Fruit fly (Drosophila melanogaster) ovary, adult (tissue): Measurements from ENCODE around the gene CG14664.

Experiments used
- CG17801 ChIP-seq: fragments of 200-800 bp; optimal IDR thresholded peaks from 2 replicates; lab custom pipeline; 2019; ENCODE audit warnings: missing biosample characterization, mild to moderate bottlenecking, missing genetic modification characterization, moderate library complexity; ENCODE audit not compliant: partially characterized antibody

The CG14664 gene

DNA sequence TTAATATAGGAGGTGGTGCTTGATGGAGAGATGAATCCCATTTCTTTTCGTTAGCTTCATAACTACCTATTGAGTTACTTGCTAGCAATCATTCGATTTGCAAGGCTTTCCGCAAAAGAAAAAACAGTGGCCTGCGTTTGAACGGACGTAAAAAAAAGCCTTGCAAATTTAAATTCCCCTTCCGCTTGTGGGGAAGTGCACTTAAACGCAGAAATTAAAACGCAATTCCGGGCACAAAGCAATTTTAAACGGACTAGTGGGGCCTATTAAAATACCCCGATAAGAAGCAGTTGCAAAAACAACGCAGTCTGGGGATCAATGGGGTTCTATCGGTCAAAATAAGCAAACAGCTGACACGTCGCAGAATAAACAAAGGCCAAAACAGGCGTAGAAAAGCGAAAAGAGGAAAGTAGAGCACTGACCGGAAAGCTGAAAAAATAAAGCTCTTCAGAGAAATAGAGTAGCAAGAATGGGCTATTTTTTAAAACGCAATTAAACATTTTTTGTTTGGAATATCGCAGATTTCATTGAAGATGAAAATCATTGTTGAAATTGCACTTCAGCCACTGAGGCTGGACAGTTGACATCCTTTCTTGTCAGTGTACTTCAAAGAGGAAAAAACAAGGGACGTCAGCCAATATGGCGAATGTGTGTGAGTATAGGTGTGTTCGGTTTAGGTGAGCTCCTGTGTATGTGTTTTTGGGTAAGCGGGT lies 26.7 kb downstream of the CG14664 start:
- peak; percentile 50 for TF ChIP-seq CG17801 (GFP tag; lab: Kevin White, UChicago)

DNA sequence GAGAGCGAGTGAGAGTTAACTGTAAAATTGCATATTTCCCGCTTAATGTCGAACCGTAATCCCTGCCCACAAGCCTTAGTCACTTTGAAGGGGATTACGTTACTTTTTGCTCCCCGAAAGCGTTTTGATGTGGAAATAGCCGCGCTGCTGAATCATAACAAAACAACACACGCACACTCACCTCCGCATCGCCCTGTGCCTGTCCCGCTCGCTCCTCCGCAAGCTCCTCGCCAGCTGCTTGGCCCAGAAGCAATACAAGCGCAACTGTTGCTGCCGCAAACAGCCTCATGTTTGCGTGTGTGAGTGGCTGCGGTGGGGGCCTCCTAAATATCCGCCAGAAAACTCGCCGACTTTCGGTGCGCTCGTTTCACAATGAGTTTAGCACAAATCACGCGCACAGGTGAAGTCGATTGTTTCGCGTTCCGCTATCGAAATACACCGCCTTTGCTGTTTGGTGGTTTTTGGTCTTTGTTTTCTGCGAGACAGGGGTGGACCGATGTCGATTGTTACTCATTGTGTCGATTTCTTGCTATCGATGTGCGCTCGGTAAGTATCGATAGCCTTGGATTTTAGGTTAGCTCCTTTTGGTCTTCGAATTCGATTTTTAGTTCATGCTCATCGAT lies 27.4 kb downstream of the CG14664 start, which contains the start of gene CtsF:
TSS of gene CtsF (minus strand) at position 503 of the 623 bp plus-strand sequence.
- peak; percentile 77 for TF ChIP-seq CG17801 (GFP tag; lab: Kevin White, UChicago)

DNA sequence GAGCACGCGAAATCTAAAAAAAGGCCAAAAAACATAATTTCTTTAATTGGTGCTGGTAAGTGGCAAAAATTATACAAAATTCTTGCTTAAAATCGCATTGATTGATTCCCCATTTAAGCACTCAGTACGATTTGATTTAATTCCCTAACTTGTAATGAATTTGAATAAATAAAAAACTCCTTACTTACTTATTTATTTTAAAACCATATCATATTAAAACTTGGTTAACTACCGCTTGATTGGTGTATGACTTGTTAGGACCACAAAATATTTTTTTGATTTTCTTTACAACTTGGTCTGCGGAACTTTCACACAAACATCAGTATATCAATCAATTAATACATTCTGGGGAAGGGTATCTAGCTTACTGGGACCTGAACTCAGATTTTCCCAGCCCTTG lies 28.9 kb downstream of the CG14664 start, which contains the start of gene CG1113:
TSS of gene CG1113 (plus strand) at position 301 of the 400 bp plus-strand sequence.
- no peak for TF ChIP-seq CG17801 (GFP tag; lab: Kevin White, UChicago)

DNA sequence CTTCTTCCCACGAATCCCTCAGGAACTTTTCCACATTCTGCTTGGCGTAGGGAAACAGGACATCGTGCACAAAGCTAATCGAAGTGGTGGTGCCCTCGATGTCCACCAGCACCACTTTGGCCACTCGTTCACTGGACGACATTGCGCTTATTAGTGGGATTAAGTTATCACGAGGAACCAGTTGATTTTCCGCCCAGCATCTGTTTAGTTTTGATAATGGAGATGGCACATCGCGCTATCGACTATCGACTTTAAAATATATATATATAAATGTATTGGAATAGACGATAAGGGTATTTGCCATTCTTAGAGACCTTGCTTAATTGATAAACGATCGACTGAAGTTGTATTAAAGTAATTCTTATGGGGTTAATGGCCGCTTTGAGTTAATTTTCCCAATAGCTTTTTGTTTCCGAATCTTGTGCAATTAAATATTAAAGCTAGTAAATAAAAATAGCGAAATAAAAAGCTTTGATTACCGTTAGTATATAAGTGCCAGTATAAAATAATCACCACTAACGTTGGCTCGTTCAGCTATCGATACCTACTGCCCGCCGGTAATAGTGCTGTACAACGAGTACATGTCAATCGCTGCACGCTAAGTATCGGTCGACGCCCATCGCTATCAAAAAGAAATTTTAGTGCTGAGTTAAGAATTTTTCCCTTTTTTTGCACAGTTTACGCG lies 32.7 kb downstream of the CG14664 start, which contains the start of the genes Enoph and Hph:
TSS of gene Enoph (minus strand) at position 220 of the 685 bp plus-strand sequence.
TSS of gene Hph (plus strand) at position 576 of the 685 bp plus-strand sequence.
- TF ChIP-seq CG17801 (GFP tag; lab: Kevin White, UChicago) = no peak

DNA sequence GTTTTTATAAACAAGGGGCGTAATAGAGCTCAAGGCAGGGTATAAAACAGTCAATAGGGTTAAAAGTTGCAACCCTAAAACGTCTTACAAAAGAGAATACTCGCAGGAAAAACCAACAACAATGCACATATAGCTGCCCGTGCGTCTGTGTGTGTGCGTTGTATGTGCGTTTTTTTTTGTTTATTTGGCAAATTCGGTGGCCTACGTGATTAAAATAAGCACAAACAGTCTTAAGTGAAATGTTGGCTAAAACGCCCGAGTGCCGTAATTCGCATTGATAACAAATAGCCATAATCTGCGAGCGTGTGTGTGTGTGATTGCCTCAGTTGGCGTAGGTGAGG lies 33.2 kb downstream of the CG14664 start:
- TF ChIP-seq CG17801 (GFP tag; lab: Kevin White, UChicago) = no peak

DNA sequence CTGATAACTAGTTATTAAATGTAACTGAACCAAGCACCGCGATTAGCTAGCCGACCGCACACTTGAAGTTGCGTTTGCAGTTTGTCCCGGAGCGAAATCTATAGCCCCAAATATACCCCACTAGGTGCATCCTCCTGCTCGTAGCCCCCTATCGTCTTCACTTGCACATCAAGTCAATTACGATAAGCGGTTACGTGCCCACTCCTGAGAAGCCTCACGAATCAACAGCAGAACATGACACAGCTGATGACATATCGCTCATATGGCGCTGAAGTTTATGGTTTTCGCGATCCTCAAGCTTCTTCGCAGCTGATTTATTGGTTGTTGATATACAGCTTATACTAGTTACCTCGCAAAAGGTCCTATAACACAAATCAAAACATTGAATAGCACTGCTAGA lies 37.3 kb downstream of the CG14664 start:
- TF ChIP-seq CG17801 (GFP tag; lab: Kevin White, UChicago) = no peak

DNA sequence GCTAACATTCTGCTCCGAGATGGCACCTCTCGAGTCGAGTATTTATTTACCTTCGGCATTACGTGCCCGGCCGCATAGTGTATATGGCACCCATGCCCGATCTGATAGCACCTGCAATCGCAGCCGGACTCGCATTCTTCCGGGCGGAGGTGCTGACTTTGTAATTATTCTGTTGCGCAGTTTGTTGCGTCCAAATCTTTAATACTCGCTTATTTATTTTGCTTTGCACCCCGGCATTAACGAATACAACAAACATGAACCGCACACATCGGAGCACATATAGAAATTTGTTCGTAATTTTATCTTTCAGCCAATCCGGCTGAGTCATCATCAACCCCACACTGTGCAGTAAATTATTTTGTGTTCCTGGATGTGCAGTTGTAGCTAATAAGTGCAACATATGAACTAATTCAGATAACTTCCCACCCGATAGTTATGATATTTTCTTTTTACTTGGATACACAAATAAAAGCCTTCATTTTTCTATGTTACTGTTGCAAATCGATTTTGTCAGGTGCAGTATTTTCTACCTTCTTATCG lies 38.1 kb downstream of the CG14664 start:
- TF ChIP-seq CG17801 (GFP tag; lab: Kevin White, UChicago) = no peak

DNA sequence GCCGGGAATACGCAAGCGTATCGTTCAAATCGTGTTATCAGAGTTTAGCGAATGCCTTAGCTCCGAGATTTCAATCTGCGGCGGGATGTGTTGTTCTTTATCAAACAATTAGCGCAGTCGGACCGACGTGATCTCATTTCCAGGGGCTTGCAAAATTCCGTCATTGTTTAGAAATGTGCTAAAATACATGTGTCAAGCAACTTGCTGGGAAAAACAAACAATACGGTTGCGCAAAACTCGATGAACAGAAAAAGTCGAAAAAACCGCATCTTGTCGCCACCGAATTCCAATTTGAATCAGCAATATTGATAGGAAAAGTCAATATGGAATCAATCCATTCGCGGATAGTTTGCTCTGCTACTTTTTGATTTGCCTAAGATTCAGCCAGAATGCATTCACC lies 38.7 kb downstream of the CG14664 start, which contains the start of gene Tim17a2:
TSS of gene Tim17a2 (minus strand) at position 101 of the 400 bp plus-strand sequence.
- TF ChIP-seq CG17801 (GFP tag; lab: Kevin White, UChicago) = no peak

DNA sequence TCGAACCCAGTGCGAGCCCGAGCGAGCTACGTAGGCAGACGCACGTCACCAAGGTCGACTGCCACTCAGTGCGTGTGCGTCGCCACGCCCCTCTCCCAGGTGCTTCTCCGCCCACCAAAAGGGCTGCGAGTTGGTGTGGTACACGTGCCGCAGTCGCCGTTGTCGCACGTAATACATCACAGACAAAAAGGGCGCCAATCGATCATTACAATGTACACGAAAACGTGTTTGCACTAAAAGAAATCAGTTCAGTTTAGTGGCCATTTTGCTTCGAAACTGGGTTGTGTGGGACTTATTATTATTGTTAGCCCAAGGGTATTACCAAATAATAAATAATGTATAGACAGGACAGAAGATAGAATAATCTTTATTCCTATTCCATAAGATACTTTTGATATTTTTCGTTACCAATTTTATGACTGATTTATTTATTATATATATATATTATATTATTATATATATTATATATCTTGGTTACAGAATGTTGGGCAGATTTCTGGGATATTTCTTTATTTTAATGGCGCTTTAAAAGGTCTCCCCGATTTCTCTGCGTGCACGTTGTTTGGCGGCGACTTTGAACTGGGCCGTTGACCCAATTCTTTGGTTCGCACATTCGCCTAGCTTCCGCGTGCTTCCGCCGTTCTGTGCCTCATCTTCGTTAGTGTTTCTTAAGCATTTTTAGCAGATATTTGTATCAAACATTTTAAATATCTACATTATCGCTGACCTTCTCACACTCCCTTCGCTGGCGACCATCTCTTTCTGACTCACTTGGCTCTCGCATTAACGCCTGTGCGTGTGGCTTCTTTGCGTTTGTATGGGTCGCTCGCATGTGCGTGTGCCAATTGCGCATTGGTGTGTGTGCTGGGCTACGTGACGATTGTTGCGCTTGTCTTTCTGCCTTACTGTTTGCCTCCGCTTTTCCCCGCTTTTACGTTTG lies 39.6 kb downstream of the CG14664 start:
- TF ChIP-seq CG17801 (GFP tag; lab: Kevin White, UChicago) = peak; percentile 73

DNA sequence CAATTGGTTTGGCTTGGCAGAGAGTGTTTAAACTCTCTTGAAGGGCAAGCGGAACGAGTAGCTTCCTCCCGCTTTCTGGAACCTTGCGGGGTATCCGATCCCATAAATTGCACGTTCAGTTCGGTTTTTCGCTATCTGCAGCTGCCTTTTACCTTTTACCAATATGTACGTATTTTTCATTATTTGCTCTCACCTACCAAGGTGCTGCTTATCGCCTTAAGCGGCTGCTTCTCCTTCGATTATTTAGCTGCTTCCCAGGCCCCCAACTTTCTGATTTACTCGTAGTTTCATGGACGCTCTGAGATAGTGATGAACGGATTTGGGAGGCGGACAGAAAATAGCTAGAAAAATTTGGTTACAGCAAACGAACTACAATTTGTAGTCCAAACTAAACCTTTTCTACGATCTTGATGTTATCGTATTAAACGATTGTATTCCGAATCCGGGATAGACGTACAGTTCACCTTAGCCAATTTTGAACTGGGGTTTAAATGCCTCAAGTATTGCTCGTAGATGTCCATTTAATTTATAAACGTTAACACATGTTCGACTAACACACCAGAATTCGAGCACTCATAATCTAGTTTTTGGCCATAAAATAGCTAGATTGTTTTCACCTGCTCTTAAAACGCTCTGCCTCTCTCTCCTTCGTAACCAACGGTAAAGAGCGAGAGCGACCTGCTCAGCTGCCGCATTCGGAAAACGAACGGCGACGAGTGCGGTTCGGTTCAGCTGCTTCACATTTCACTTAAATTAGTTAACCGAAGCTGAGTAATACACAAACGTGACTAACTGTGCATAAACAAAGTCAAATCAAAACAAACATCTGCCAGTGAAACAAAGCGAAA lies 40.5 kb downstream of the CG14664 start:
- peak; percentile 45 for TF ChIP-seq CG17801 (GFP tag; lab: Kevin White, UChicago)

DNA sequence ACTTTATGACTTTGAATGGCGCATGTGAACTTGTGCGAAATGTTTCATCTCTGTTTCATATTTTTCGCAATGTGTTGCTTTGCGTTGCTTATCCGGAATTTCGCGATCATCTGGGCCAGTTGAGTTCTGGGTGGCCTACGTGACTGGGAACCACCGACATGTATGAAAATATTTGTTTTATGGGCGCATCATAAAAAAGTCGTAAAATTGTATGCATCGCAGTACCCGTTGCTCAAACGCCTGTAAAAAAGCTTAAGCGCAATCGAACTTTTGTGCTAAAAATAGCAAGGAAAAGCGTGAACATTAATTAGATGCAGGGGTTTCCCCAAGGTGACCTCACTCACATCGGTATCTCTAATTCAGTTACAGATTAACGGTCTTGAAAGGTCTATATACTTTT lies 42.3 kb downstream of the CG14664 start:
- TF ChIP-seq CG17801 (GFP tag; lab: Kevin White, UChicago) = no peak

DNA sequence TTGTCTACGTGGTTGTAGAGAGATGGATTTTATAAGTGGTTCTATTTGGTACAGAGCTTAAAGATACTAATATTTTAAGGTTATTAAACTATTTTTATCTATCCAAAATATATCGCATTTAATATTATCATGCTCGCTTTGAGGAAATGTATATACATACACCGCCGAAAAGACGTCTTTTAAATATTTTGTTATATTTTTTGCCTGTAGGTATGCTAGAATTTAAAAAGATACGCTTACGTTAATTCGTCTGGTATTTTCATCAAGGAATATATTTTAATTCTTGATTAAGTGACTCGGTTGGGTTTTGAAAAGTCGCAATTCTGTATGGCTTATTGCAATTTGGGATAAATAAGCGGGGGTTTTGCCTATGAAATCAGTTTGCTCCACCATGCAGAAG lies 44.6 kb downstream of the CG14664 start:
- no peak for TF ChIP-seq CG17801 (GFP tag; lab: Kevin White, UChicago)

DNA sequence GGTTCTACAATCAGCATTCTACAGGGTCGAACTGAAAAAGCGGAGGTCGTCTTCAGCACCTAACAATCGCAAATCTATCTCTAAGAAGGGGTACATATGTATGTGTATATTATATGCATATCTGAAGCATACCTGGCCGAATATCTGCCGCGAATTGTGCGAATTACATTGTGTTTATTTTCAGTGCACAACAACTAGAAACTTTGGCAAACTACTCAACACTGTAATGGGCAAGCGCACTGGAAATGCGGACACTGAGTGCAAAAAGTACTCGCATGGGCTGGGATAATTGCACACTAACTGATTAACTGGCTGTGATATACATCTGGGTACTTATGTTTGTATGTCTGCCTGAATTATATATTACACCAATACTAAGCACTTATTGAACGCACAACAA lies 46.9 kb downstream of the CG14664 start:
- TF ChIP-seq CG17801 (GFP tag; lab: Kevin White, UChicago) = peak; percentile 14
